Worm (Caenorhabditis elegans): ENCODE data around the gene C16A3.2.
A peak's percentile ranks its signal among the peaks of the same experiment; 100 is the strongest.

DNA sequence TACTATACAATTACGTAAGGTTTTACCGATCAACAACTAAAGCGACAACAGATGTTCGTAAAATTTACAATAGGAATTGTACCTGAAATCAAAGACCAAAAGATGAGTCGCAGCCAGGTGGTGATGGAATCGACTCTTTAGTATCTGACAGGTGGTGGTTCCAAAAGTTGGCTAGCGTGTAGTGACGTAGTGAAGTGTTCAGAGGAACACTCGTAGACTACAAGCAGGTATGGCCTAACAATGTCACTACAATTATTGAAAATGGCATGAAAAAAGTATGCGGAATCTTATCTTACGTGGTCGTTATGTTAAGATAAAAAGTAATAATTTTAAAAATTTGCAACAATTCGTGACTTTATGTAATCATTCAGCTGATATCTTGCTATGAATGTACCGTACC, 31.8 kb downstream of the C16A3.2 start:
- TF ChIP-seq bed-3 (GFP tag; optimal IDR thresholded peaks at IDR 0.05) (no peak), unc-62 (GFP tag; optimal IDR thresholded peaks at IDR 0.05) (no peak), ztf-11 (tag; optimal IDR thresholded peaks at IDR 0.05) (no peak), pha-4 (tag; optimal IDR thresholded peaks at IDR 0.05) (no peak), nhr-28 (tag; optimal IDR thresholded peaks at IDR 0.05) (no peak), lsy-2 (tag; optimal IDR thresholded peaks at IDR 0.05) (no peak), nhr-76 (tag; optimal IDR thresholded peaks at IDR 0.05) (no peak), nhr-12 (tag; optimal IDR thresholded peaks at IDR 0.05) (peak; percentile 52), elt-3 (tag; optimal IDR thresholded peaks at IDR 0.05) (no peak), ces-1 (GFP tag; optimal IDR thresholded peaks at IDR 0.05) (no peak), snpc-4 (tag; optimal IDR thresholded peaks at IDR 0.05) (no peak), sptf-1 (tag; optimal IDR thresholded peaks at IDR 0.05) (no peak), lin-32 (GFP tag; optimal IDR thresholded peaks at IDR 0.05) (no peak), nhr-237 (tag; optimal IDR thresholded peaks at IDR 0.05) (no peak)
